Worm (Caenorhabditis elegans) whole organism, young adult: ENCODE measurements around the gene F15H10.10.

Source experiments
- K11D2.4 ChIP-seq: fragments of 200-800 bp; sonication (Bioruptor generic); IDR thresholded peaks from 2 replicates; pipeline ENCODE4 v1.3.6; 2022; ENCODE audit warnings: missing genetic modification reagents, missing genetic modification characterization, missing compliant biosample characterization
- athp-1 ChIP-seq: sonication (generic microtip); optimal IDR thresholded peaks from 2 replicates; lab custom pipeline; 2017; ENCODE audit warnings: mild to moderate bottlenecking, missing genetic modification characterization, missing compliant biosample characterization
- dpl-1 ChIP-seq: fragments of 150-350 bp; optimal IDR thresholded peaks from 2 replicates; lab custom pipeline; 2014; ENCODE audit warnings: missing biosample characterization, missing genetic modification reagents, missing genetic modification characterization
- efl-1 ChIP-seq: fragments of 150-350 bp; optimal IDR thresholded peaks from 2 replicates; lab custom pipeline; 2014; ENCODE audit warnings: missing biosample characterization, missing genetic modification reagents, missing genetic modification characterization
- lin-35 ChIP-seq, 3 experiments: fragments of 150-350 bp in 2 of 3; sonication (generic microtip) in 1 of 3; optimal IDR thresholded peaks; 2 replicates each; lab custom pipeline; 2014 to 2018; ENCODE audit warnings: missing biosample characterization in 3 of 3, missing genetic modification characterization in 3 of 3, missing genetic modification reagents in 3 of 3
- nfya-1 ChIP-seq: sonication (generic microtip); optimal IDR thresholded peaks from 2 replicates; lab custom pipeline; 2017; ENCODE audit warnings: antibody characterized with exemption, missing compliant biosample characterization, missing genetic modification characterization, borderline replicate concordance; ENCODE audit not compliant: insufficient read depth
- nhr-120 ChIP-seq: fragments of 200-800 bp; sonication (Bioruptor generic); IDR thresholded peaks from 2 replicates; pipeline ENCODE4 v1.3.6; 2022; ENCODE audit warnings: missing genetic modification characterization, missing compliant biosample characterization
- rcor-1 ChIP-seq: fragments of 200-800 bp; sonication (Bioruptor generic); IDR thresholded peaks from 2 replicates; pipeline ENCODE4 v1.3.6; 2022; ENCODE audit warnings: missing genetic modification reagents, missing genetic modification characterization, missing compliant biosample characterization
- unc-62 ChIP-seq: fragments of 150-350 bp; optimal IDR thresholded peaks from 2 replicates; lab custom pipeline; 2014; ENCODE audit warnings: missing biosample characterization, missing genetic modification reagents, missing genetic modification characterization
- ztf-22 ChIP-seq: fragments of 200-800 bp; sonication (Bioruptor generic); optimal IDR thresholded peaks from 2 replicates; lab custom pipeline; 2018; ENCODE audit warnings: mild to moderate bottlenecking, missing genetic modification characterization, moderate library complexity, missing compliant biosample characterization

DNA sequence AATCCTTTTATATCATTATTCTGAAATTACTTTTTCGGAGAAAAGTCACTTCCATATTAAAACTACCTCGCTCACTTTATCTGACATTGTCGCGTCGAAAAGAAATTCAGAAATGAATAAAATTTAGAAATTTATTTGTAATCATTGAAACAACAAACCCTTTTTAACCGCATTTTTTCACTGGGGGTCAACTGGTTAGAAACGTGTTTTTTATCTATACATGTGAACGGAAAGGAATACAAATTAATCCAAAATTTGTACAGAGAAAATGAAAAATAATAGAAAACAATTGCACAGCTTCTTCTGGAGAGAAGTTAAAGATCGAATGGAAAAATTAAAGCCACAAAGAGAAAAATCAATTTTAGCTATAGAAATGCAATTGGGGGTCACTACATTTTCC, 11.8 kb upstream of the F15H10.10 start, which contains the start of gene tag-314:
- TF ChIP-seq rcor-1 (no peak), lin-35 (GFP tag; optimal IDR thresholded peaks at IDR 0.05; lab: Kevin White, UChicago) (no peak), unc-62 (GFP tag; lab: Kevin White, UChicago) (no peak), nfya-1 (no peak), dpl-1 (no peak), nhr-120 (GFP tag; lab: Robert Waterston, UW) (no peak), athp-1 (no peak), efl-1 (GFP tag; lab: Kevin White, UChicago) (no peak), ztf-22 (no peak), K11D2.4 (no peak)
